Worm (Caenorhabditis elegans) whole organism, L1 larva: Measurements from ENCODE around the gene tag-276.

Source experiments
- Y116A8C.19 ChIP-seq: sonication (generic microtip); optimal IDR thresholded peaks from 2 replicates; lab custom pipeline; 2016; ENCODE audit warnings: missing compliant biosample characterization, missing genetic modification characterization, borderline replicate concordance
- alr-1 ChIP-seq: fragments of 200-800 bp; sonication (Bioruptor generic); optimal IDR thresholded peaks from 2 replicates; lab custom pipeline; 2018; ENCODE audit warnings: borderline replicate concordance, mild to moderate bottlenecking, missing genetic modification characterization, missing compliant biosample characterization
- aly-2 ChIP-seq: fragments of 150-350 bp; optimal IDR thresholded peaks from 2 replicates; lab custom pipeline; 2014; ENCODE audit warnings: missing biosample characterization, missing genetic modification characterization
- ceh-63 ChIP-seq: fragments of 200-800 bp; sonication (Bioruptor generic); optimal IDR thresholded peaks from 2 replicates; lab custom pipeline; 2018; ENCODE audit warnings: mild to moderate bottlenecking, missing genetic modification characterization, missing compliant biosample characterization
- ceh-88 ChIP-seq: fragments of 200-800 bp; sonication (Bioruptor generic); IDR thresholded peaks from 2 replicates; pipeline ENCODE4 v1.3.6; 2022; ENCODE audit warnings: missing genetic modification characterization, missing compliant biosample characterization
- ces-1 ChIP-seq: fragments of 150-350 bp; optimal IDR thresholded peaks from 2 replicates; lab custom pipeline; 2014; ENCODE audit warnings: missing biosample characterization, missing genetic modification reagents, missing genetic modification characterization
- efl-1 ChIP-seq, 4 experiments: fragments of 150-350 bp; optimal IDR thresholded peaks in 3 of 4; peaks in 1 of 4; 1 replicate in 1 of 4; 2 replicates in 3 of 4; lab custom pipeline; 2014; ENCODE audit warnings: missing biosample characterization in 2 of 4, missing genetic modification characterization in 2 of 4, missing genetic modification reagents in 2 of 4
- efl-3 ChIP-seq: fragments of 200-800 bp; sonication (Bioruptor generic); optimal IDR thresholded peaks from 2 replicates; lab custom pipeline; 2018; ENCODE audit warnings: mild to moderate bottlenecking, missing genetic modification characterization, missing compliant biosample characterization
- egl-13 ChIP-seq: sonication (generic microtip); optimal IDR thresholded peaks from 2 replicates; lab custom pipeline; 2016; ENCODE audit warnings: missing genotype, missing genetic modification reagents, missing genetic modification characterization, missing compliant biosample characterization
- egl-27 ChIP-seq, 2 experiments: fragments of 150-350 bp in 1 of 2; sonication (generic microtip); optimal IDR thresholded peaks; 3 replicates each; lab custom pipeline; 2017 to 2018; ENCODE audit warnings: missing biosample characterization in 2 of 2, missing genetic modification characterization in 2 of 2, missing genetic modification reagents in 2 of 2
- fkh-4 ChIP-seq: sonication (generic microtip); optimal IDR thresholded peaks from 2 replicates; lab custom pipeline; 2016; ENCODE audit warnings: missing compliant biosample characterization, missing genetic modification characterization, borderline replicate concordance
- fkh-8 ChIP-seq: sonication (generic microtip); optimal IDR thresholded peaks from 2 replicates; lab custom pipeline; 2016; ENCODE audit warnings: mild to moderate bottlenecking, missing genetic modification characterization, missing compliant biosample characterization
- hlh-4 ChIP-seq: sonication (generic microtip); optimal IDR thresholded peaks from 2 replicates; lab custom pipeline; 2016; ENCODE audit warnings: mild to moderate bottlenecking, missing genetic modification characterization, missing compliant biosample characterization
- irx-1 ChIP-seq: sonication (generic microtip); optimal IDR thresholded peaks from 2 replicates; lab custom pipeline; 2016; ENCODE audit warnings: missing genetic modification characterization, missing compliant biosample characterization
- jun-1 ChIP-seq: fragments of 150-350 bp; optimal IDR thresholded peaks from 2 replicates; lab custom pipeline; 2014; ENCODE audit warnings: missing biosample characterization, missing genetic modification reagents, missing genetic modification characterization
- lsy-2 ChIP-seq, 2 experiments: fragments of 150-350 bp; optimal IDR thresholded peaks; 2 replicates each; lab custom pipeline; 2014; ENCODE audit warnings: missing biosample characterization in 2 of 2, missing genetic modification characterization in 2 of 2
- mdl-1 ChIP-seq, 2 experiments: fragments of 150-350 bp; optimal IDR thresholded peaks; 2 replicates each; lab custom pipeline; 2014 to 2017; ENCODE audit warnings: missing biosample characterization in 2 of 2, missing genetic modification characterization in 2 of 2, inconsistent platforms in 1 of 2
- nhr-12 ChIP-seq: sonication (generic microtip); optimal IDR thresholded peaks from 2 replicates; lab custom pipeline; 2017; ENCODE audit warnings: missing biosample characterization, missing genetic modification characterization
- nhr-19 ChIP-seq: fragments of 200-800 bp; sonication (Bioruptor generic); conservative IDR thresholded peaks from 2 replicates; pipeline ENCODE4 v1.3.6; 2022; ENCODE audit warnings: missing genetic modification characterization, missing compliant biosample characterization
- nhr-28 ChIP-seq: fragments of 150-350 bp; optimal IDR thresholded peaks from 2 replicates; lab custom pipeline; 2014; ENCODE audit warnings: missing biosample characterization, missing genetic modification characterization
- nhr-47 ChIP-seq: sonication (generic microtip); optimal IDR thresholded peaks from 2 replicates; lab custom pipeline; 2016; ENCODE audit warnings: mild to moderate bottlenecking, missing genetic modification characterization, moderate library complexity, missing compliant biosample characterization
- nhr-71 ChIP-seq: sonication (generic microtip); optimal IDR thresholded peaks from 2 replicates; lab custom pipeline; 2016; ENCODE audit warnings: mild to moderate bottlenecking, missing genetic modification characterization, moderate library complexity, missing compliant biosample characterization
- nhr-76 ChIP-seq: sonication (generic microtip); optimal IDR thresholded peaks from 2 replicates; lab custom pipeline; 2017; ENCODE audit warnings: missing biosample characterization, missing genetic modification characterization
- nhr-85 ChIP-seq: sonication (generic microtip); peaks from one replicate; lab custom pipeline; 2016; ENCODE audit warnings: missing genetic modification characterization, inconsistent platforms, missing compliant biosample characterization
- nhr-90 ChIP-seq: sonication (generic microtip); optimal IDR thresholded peaks from 2 replicates; lab custom pipeline; 2016; ENCODE audit warnings: mild to moderate bottlenecking, missing genetic modification characterization, missing compliant biosample characterization; ENCODE audit not compliant: poor library complexity
- pax-3 ChIP-seq: fragments of 200-800 bp; sonication (Bioruptor generic); optimal IDR thresholded peaks from 2 replicates; lab custom pipeline; 2018; ENCODE audit warnings: mild to moderate bottlenecking, missing genetic modification characterization, moderate library complexity, missing compliant biosample characterization
- snpc-4 ChIP-seq: fragments of 150-350 bp; optimal IDR thresholded peaks from 2 replicates; lab custom pipeline; 2014; ENCODE audit warnings: missing biosample characterization, missing genetic modification characterization
- sox-4 ChIP-seq: sonication (generic microtip); optimal IDR thresholded peaks from 2 replicates; lab custom pipeline; 2016; ENCODE audit warnings: missing genetic modification characterization, missing compliant biosample characterization
- sup-37 ChIP-seq: fragments of 200-800 bp; sonication (Bioruptor generic); optimal IDR thresholded peaks from 2 replicates; lab custom pipeline; 2018; ENCODE audit warnings: mild to moderate bottlenecking, missing genetic modification characterization, missing compliant biosample characterization
- swsn-7 ChIP-seq: sonication (generic microtip); optimal IDR thresholded peaks from 2 replicates; lab custom pipeline; 2016; ENCODE audit warnings: missing genetic modification characterization, missing compliant biosample characterization
- tbx-2 ChIP-seq: sonication (generic microtip); optimal IDR thresholded peaks from 2 replicates; lab custom pipeline; 2016; ENCODE audit warnings: missing genetic modification characterization, missing compliant biosample characterization
- unc-86 ChIP-seq: sonication (generic microtip); optimal IDR thresholded peaks from 2 replicates; lab custom pipeline; 2016; ENCODE audit warnings: missing genetic modification characterization, missing compliant biosample characterization
- unc-98 ChIP-seq: fragments of 200-800 bp; sonication (Bioruptor generic); IDR thresholded peaks from 2 replicates; pipeline ENCODE4 v1.3.6; 2022; ENCODE audit warnings: missing genetic modification characterization, missing compliant biosample characterization
- vab-15 ChIP-seq: sonication (generic microtip); optimal IDR thresholded peaks from 2 replicates; lab custom pipeline; 2017; ENCODE audit warnings: missing genotype, mild to moderate bottlenecking, missing genetic modification characterization, missing compliant biosample characterization
- zip-4 ChIP-seq: fragments of 200-800 bp; sonication (Bioruptor generic); optimal IDR thresholded peaks from 2 replicates; lab custom pipeline; 2018; ENCODE audit warnings: mild to moderate bottlenecking, missing genetic modification characterization, moderate library complexity, missing compliant biosample characterization

The tag-276 gene

ce11 chrII:12211652-12212245 is 37.2 kb downstream of the tag-276 start:
- TF ChIP-seq ceh-63 (GFP tag; lab: Kevin White, UChicago) (peak; percentile 12), sox-4 (tag; lab: Kevin White, UChicago) (no peak), egl-13 (no peak), vab-15 (tag; lab: Kevin White, UChicago) (no peak), ceh-88 (no peak), swsn-7 (tag; lab: Kevin White, UChicago) (no peak), tbx-2 (tag; lab: Kevin White, UChicago) (no peak), efl-1 (optimal IDR thresholded peaks at IDR 0.05; lab: Kevin White, UChicago) (no peak), efl-1 (GFP tag; optimal IDR thresholded peaks at IDR 0.05 in 1 of 2; lab: Kevin White, UChicago) (peak in 1 of 2 experiments; percentile 52), nhr-12 (tag; lab: Kevin White, UChicago) (no peak), lsy-2 (tag; optimal IDR thresholded peaks at IDR 0.05; lab: Kevin White, UChicago) (no peak), pax-3 (tag; lab: Kevin White, UChicago) (no peak)

- TF ChIP-seq nhr-85 (tag; lab: Kevin White, UChicago) (peak; percentile 73), nhr-71 (tag; lab: Kevin White, UChicago) (peak; percentile 26), efl-1 (optimal IDR thresholded peaks at IDR 0.05; lab: Kevin White, UChicago) (no peak), efl-1 (GFP tag; optimal IDR thresholded peaks at IDR 0.05 in 1 of 2; lab: Kevin White, UChicago) (peak in 1 of 2 experiments; percentile 25), nhr-47 (peak; percentile 5), alr-1 (no peak), egl-13 (no peak), Y116A8C.19 (tag; lab: Kevin White, UChicago) (no peak)
These were observed 40.2 kb downstream of the tag-276 start for ce11 chrII:12208741-12209140.

- no peak for TF ChIP-seq sup-37 (GFP tag; lab: Kevin White, UChicago)
- no peak for TF ChIP-seq unc-98
- no peak for TF ChIP-seq nhr-90 (tag; lab: Kevin White, UChicago)
- TF ChIP-seq nhr-76 = no peak
- TF ChIP-seq irx-1 = no peak
- TF ChIP-seq efl-1 (optimal IDR thresholded peaks at IDR 0.05; lab: Kevin White, UChicago) = no peak
- TF ChIP-seq efl-1 (GFP tag; optimal IDR thresholded peaks at IDR 0.05 in 1 of 2; lab: Kevin White, UChicago) = no peak
- no peak for TF ChIP-seq snpc-4 (tag; lab: Kevin White, UChicago)
- TF ChIP-seq nhr-28 = no peak
- no peak for TF ChIP-seq nhr-19 (GFP tag; lab: Robert Waterston, UW)
- TF ChIP-seq mdl-1 (tag; optimal IDR thresholded peaks at IDR 0.05; lab: Kevin White, UChicago) = no peak
- no peak for TF ChIP-seq hlh-4 (tag; lab: Kevin White, UChicago)
- no peak for TF ChIP-seq ces-1 (GFP tag; lab: Kevin White, UChicago)
These were observed 44.3 kb downstream of the tag-276 start for ce11 chrII:12204617-12205016.

ce11 chrII:12202921-12203320 is 46.0 kb downstream of the tag-276 start, which contains the start of gene aqp-12:
Gene aqp-12, plus strand, starts transcription at chrII:12203221.
- TF ChIP-seq fkh-8 (tag; lab: Kevin White, UChicago) (peak; percentile 52), zip-4 (GFP tag; lab: Kevin White, UChicago) (no peak), efl-1 (optimal IDR thresholded peaks at IDR 0.05; lab: Kevin White, UChicago) (no peak), efl-1 (GFP tag; optimal IDR thresholded peaks at IDR 0.05 in 1 of 2; lab: Kevin White, UChicago) (peak in 1 of 2 experiments; percentile 19)

ce11 chrII:12202281-12202680 is 46.7 kb downstream of the tag-276 start, which contains the start of gene trpp-5:
Gene trpp-5, minus strand, starts transcription at chrII:12202381.
- TF ChIP-seq nhr-47 (no peak), egl-27 (tag; optimal IDR thresholded peaks at IDR 0.05; lab: Kevin White, UChicago) (no peak), unc-86 (no peak), efl-3 (GFP tag; lab: Kevin White, UChicago) (no peak), vab-15 (tag; lab: Kevin White, UChicago) (no peak), nhr-90 (tag; lab: Kevin White, UChicago) (no peak), jun-1 (tag; lab: Kevin White, UChicago) (no peak), aly-2 (tag; lab: Kevin White, UChicago) (no peak), fkh-4 (tag; lab: Kevin White, UChicago) (no peak), sup-37 (GFP tag; lab: Kevin White, UChicago) (no peak), nhr-76 (no peak), ceh-63 (GFP tag; lab: Kevin White, UChicago) (no peak)
